Worm (Caenorhabditis elegans) whole organism, late embryonic: ENCODE measurements around the gene C46C11.4.

Experiments
- C38D4.7 ChIP-seq: fragments of 200-800 bp; sonication (Bioruptor generic); optimal IDR thresholded peaks from 2 replicates; lab custom pipeline; 2018; ENCODE audit warnings: mild to moderate bottlenecking, missing genetic modification characterization, moderate library complexity, missing compliant biosample characterization
- K09A11.1 ChIP-seq: sonication (generic microtip); optimal IDR thresholded peaks from 2 replicates; lab custom pipeline; 2017; ENCODE audit warnings: antibody characterized with exemption, mild to moderate bottlenecking, missing genetic modification characterization, missing compliant biosample characterization; ENCODE audit not compliant: insufficient read depth
- T23F11.4 ChIP-seq: fragments of 200-800 bp; sonication (Bioruptor generic); optimal IDR thresholded peaks from 2 replicates; lab custom pipeline; 2018; ENCODE audit warnings: mild to moderate bottlenecking, missing genetic modification characterization, missing compliant biosample characterization
- Y22D7AL.16 ChIP-seq: sonication (generic microtip); optimal IDR thresholded peaks from 2 replicates; lab custom pipeline; 2016; ENCODE audit warnings: missing genetic modification characterization, missing compliant biosample characterization
- ama-1 ChIP-seq: fragments of 150-350 bp; optimal IDR thresholded peaks from 2 replicates; lab custom pipeline; 2014
- ceh-2 ChIP-seq: sonication (generic microtip); optimal IDR thresholded peaks from 2 replicates; lab custom pipeline; 2016; ENCODE audit warnings: missing genotype, missing genetic modification characterization, missing compliant biosample characterization
- ceh-34 ChIP-seq: sonication (generic microtip); optimal IDR thresholded peaks from 2 replicates; lab custom pipeline; 2016; ENCODE audit warnings: mild to moderate bottlenecking, missing genetic modification characterization, missing compliant biosample characterization
- ceh-45 ChIP-seq: fragments of 200-800 bp; sonication (Bioruptor generic); IDR thresholded peaks from 2 replicates; pipeline ENCODE4 v1.3.6; 2022; ENCODE audit warnings: missing genetic modification reagents, missing genetic modification characterization, missing compliant biosample characterization
- ceh-48 ChIP-seq: sonication (generic microtip); optimal IDR thresholded peaks from 2 replicates; lab custom pipeline; 2016; ENCODE audit warnings: missing genetic modification characterization, inconsistent platforms, missing compliant biosample characterization
- ceh-6 ChIP-seq: fragments of 200-800 bp; sonication (Bioruptor generic); optimal IDR thresholded peaks from 2 replicates; lab custom pipeline; 2018; ENCODE audit warnings: mild to moderate bottlenecking, missing genetic modification characterization, missing compliant biosample characterization
- ceh-9 ChIP-seq: sonication (generic microtip); optimal IDR thresholded peaks from 2 replicates; lab custom pipeline; 2016; ENCODE audit warnings: mild to moderate bottlenecking, missing genetic modification characterization, inconsistent platforms, missing compliant biosample characterization
- che-1 ChIP-seq: sonication (generic microtip); optimal IDR thresholded peaks from 2 replicates; lab custom pipeline; 2016; ENCODE audit warnings: mild to moderate bottlenecking, missing genetic modification characterization, missing compliant biosample characterization
- dve-1 ChIP-seq: sonication (generic microtip); optimal IDR thresholded peaks from 2 replicates; lab custom pipeline; 2017; ENCODE audit warnings: antibody characterized with exemption, mild to moderate bottlenecking, missing genetic modification characterization, missing compliant biosample characterization
- elt-2 ChIP-seq: sonication (generic microtip); optimal IDR thresholded peaks from 2 replicates; lab custom pipeline; 2016; ENCODE audit warnings: missing genetic modification reagents, missing genetic modification characterization, missing compliant biosample characterization
- eyg-1 ChIP-seq: sonication (generic microtip); optimal IDR thresholded peaks from 2 replicates; lab custom pipeline; 2016; ENCODE audit warnings: missing genotype, missing genetic modification characterization, missing compliant biosample characterization
- fax-1 ChIP-seq: sonication (generic microtip); optimal IDR thresholded peaks from 2 replicates; lab custom pipeline; 2016; ENCODE audit warnings: missing genotype, missing genetic modification characterization, missing compliant biosample characterization
- hlh-13 ChIP-seq: fragments of 200-800 bp; sonication (Bioruptor generic); optimal IDR thresholded peaks from 2 replicates; lab custom pipeline; 2018; ENCODE audit warnings: mild to moderate bottlenecking, missing genetic modification characterization, missing compliant biosample characterization
- hlh-30 ChIP-seq: sonication (generic microtip); optimal IDR thresholded peaks from 2 replicates; lab custom pipeline; 2017; ENCODE audit warnings: antibody characterized with exemption, missing genetic modification characterization, missing compliant biosample characterization; ENCODE audit not compliant: insufficient read depth
- hlh-6 ChIP-seq: sonication (generic microtip); optimal IDR thresholded peaks from 2 replicates; lab custom pipeline; 2016; ENCODE audit warnings: missing genotype, missing genetic modification characterization, missing compliant biosample characterization
- lim-6 ChIP-seq: sonication (generic microtip); optimal IDR thresholded peaks from 2 replicates; lab custom pipeline; 2016; ENCODE audit warnings: missing genetic modification characterization, missing compliant biosample characterization
- lin-11 ChIP-seq: fragments of 200-800 bp; sonication (Bioruptor generic); optimal IDR thresholded peaks from 2 replicates; lab custom pipeline; 2018; ENCODE audit warnings: mild to moderate bottlenecking, missing genetic modification characterization, missing compliant biosample characterization
- nhr-11 ChIP-seq: fragments of 150-350 bp; optimal IDR thresholded peaks from 2 replicates; lab custom pipeline; 2014; ENCODE audit warnings: missing biosample characterization, missing genetic modification characterization
- npax-4 ChIP-seq: sonication (generic microtip); optimal IDR thresholded peaks from 2 replicates; lab custom pipeline; 2016; ENCODE audit warnings: missing genetic modification characterization, missing compliant biosample characterization
- pat-9 ChIP-seq: fragments of 200-800 bp; sonication (Bioruptor generic); optimal IDR thresholded peaks from 2 replicates; lab custom pipeline; 2018; ENCODE audit warnings: mild to moderate bottlenecking, missing genetic modification characterization, moderate library complexity, missing compliant biosample characterization
- pax-1 ChIP-seq: fragments of 150-350 bp; optimal IDR thresholded peaks from 2 replicates; lab custom pipeline; 2014; ENCODE audit warnings: missing biosample characterization, missing genetic modification characterization
- pha-4 ChIP-seq: fragments of 150-350 bp; optimal IDR thresholded peaks from 2 replicates; lab custom pipeline; 2018; ENCODE audit warnings: missing biosample characterization, missing genetic modification reagents, missing genetic modification characterization
- ref-2 ChIP-seq: sonication (generic microtip); optimal IDR thresholded peaks from 2 replicates; lab custom pipeline; 2016; ENCODE audit warnings: missing genetic modification characterization, missing compliant biosample characterization
- rnt-1 ChIP-seq: sonication (generic microtip); optimal IDR thresholded peaks from 2 replicates; lab custom pipeline; 2016; ENCODE audit warnings: missing genetic modification characterization, missing compliant biosample characterization
- sdc-2 ChIP-seq: sonication (generic microtip); optimal IDR thresholded peaks from 2 replicates; lab custom pipeline; 2016; ENCODE audit warnings: missing genotype, missing genetic modification characterization, missing compliant biosample characterization
- tbx-2 ChIP-seq: sonication (generic microtip); optimal IDR thresholded peaks from 2 replicates; lab custom pipeline; 2016; ENCODE audit warnings: missing genetic modification characterization, missing compliant biosample characterization
- unc-42 ChIP-seq: sonication (generic microtip); optimal IDR thresholded peaks from 2 replicates; lab custom pipeline; 2016; ENCODE audit warnings: missing genotype, missing genetic modification characterization, missing compliant biosample characterization
- unc-86 ChIP-seq: sonication (generic microtip); optimal IDR thresholded peaks from 2 replicates; lab custom pipeline; 2016; ENCODE audit warnings: missing genetic modification characterization, missing compliant biosample characterization
- ztf-16 ChIP-seq: sonication (generic microtip); optimal IDR thresholded peaks from 2 replicates; lab custom pipeline; 2017; ENCODE audit warnings: missing genetic modification characterization, missing compliant biosample characterization

Gene C46C11.4

DNA sequence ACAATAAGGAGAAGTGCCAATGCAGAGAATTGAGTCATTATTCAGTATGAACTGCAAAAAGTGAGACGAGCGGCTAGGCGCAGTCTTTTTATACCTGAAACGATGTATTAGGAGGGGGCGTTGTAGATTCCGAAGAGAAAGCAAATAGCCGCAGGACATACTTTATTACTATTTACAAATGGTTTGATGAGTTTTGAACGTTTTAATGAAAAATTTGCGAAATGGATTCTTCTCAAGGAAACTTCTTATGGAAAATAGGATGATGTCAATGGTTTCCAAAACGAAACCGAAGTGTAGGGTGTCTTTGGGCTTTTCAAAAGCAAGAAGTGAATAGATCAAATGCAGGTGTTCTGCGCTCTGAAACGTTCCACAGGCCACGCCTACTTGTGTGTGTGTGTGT is 31.0 kb upstream of the C46C11.4 start, which contains the start of gene flp-11:
Gene flp-11 (minus strand): TSS at position 101 of the 400 bp plus-strand sequence.
- TF ChIP-seq pat-9 (tag; lab: Kevin White, UChicago), result no peak
- TF ChIP-seq, all 69 proteins: peak for 0

DNA sequence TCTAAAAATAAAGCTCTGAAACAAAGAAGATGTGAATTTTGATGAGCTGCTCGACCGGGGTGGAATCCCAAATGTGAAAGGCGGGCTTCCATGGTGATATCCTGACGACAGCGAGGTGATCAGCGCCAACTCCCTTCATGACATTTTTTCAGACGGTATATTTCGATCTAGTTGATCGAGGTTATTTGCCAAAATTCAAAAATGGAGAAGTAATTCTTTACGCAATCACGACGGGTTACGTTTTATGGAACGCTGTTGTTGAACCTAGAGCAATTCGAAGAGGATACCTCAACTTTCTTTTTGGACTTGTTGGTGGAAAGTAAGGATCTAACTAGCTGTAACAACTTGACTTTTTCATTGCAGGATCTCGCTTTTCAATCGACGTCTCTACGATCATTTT is 29.7 kb upstream of the C46C11.4 start:
- TF ChIP-seq dve-1 (tag; lab: Kevin White, UChicago), result no peak

DNA sequence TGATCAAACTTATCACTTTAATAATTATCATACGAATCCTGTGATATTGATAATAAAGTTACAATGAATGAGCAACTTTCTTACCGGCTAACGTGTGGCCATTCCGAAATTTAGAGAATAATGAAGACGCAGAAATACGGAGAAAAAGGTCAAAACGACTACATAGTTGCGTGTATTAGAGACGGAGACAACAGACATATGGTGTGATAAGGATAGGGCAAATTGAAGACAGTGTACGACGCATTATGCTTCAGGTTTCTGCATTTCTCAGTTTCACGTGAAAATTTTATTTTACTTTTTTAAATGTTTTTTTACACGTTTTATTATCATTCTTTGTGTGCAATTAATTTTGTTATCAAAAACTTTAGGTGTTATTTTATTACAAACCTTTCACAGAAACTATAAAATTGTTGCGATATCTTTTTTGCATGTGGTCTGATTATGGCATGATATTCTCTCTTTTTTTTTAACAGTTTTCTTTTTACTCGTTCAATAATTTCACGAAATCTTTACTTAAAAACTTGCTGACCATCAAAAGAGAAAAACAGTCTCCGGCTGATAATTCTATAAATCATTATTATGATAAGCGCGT is 26.3 kb upstream of the C46C11.4 start, which contains the start of gene tmem-135:
Gene tmem-135 (plus strand): TSS at position 542 of the 592 bp plus-strand sequence.
- TF ChIP-seq hlh-30 (tag; lab: Kevin White, UChicago) (no peak), ceh-6 (GFP tag; lab: Kevin White, UChicago) (no peak), elt-2 (tag; lab: Kevin White, UChicago) (peak; percentile 44)

DNA sequence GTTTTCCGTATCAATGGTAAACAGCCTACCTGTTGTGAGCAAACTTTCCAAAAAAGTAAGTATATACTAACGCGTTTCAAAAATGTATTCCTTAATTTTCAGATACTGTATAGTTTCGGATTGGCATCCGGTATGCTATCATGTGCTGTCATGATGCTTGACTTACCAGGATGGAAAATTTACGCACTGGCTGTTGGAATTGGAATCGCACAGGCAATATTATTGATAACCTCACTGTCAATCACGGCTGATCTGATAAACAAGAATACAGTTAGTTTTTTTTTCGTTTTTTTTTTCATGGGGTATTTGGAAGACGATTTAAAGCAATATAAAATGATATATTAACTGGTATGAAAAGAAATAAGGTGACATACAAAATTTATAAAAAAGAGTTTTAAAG is 24.8 kb upstream of the C46C11.4 start:
- TF ChIP-seq Y22D7AL.16 (tag; lab: Kevin White, UChicago), result no peak
- no peak for TF ChIP-seq lim-6
- TF ChIP-seq sdc-2 (tag; lab: Kevin White, UChicago), result no peak
- TF ChIP-seq unc-42 (tag; lab: Kevin White, UChicago), result no peak
- no peak for TF ChIP-seq npax-4 (tag; lab: Kevin White, UChicago)
- no peak for TF ChIP-seq fax-1 (tag; lab: Kevin White, UChicago)
- no peak for TF ChIP-seq rnt-1 (tag; lab: Kevin White, UChicago)

DNA sequence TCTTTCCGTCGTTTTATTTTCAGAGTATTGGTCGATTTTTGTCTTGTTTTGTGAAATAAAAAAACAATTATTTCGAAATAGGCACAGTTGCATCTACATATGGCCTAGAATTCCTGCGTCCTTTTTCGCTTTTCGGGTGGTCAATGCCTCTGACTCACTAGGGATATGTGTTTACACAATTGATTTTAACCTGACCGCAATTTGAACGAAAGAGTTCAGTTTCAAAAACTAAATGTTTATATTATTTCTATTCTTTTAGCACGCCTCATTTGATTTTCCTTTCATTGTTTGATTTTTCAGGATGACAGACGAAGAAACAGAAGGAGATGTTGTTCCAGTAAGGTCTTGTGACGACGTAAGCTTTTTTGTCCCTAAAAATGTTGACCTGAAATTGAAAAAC is 20.8 kb upstream of the C46C11.4 start, which contains the start of gene mfsd-12:
Gene mfsd-12 (plus strand): TSS at position 301 of the 400 bp plus-strand sequence.
- TF ChIP-seq Y22D7AL.16 (tag; lab: Kevin White, UChicago) (no peak), pha-4 (no peak), tbx-2 (tag; lab: Kevin White, UChicago) (no peak), ceh-48 (tag; lab: Kevin White, UChicago) (no peak), ama-1 (lab: Kevin White, UChicago) (no peak), lin-11 (no peak), ceh-2 (tag; lab: Kevin White, UChicago) (no peak), npax-4 (tag; lab: Kevin White, UChicago) (no peak), ceh-45 (no peak), ref-2 (no peak), hlh-6 (tag; lab: Kevin White, UChicago) (no peak), T23F11.4 (GFP tag; lab: Kevin White, UChicago) (no peak)

DNA sequence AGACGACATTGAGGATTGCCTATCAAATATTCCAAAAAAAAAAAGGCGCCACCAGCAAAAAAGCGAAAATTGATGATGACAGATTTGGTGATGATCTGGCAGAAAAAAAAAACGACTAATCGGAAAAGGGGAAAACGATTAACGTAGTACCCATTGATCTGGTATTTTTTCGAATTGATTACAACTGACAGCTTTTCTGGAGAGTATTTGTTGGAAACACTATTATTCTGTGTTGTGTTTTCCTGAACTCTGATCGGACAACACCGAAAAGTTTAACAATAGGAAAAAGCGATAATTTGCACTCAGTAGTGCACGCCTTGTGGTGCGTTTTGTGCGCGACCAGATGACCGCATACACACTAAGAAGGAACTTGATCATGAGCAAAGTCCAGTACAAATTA is 17.6 kb upstream of the C46C11.4 start:
- TF ChIP-seq eyg-1 (tag; lab: Kevin White, UChicago), result no peak
- no peak for TF ChIP-seq nhr-11 (tag; lab: Kevin White, UChicago)
- no peak for TF ChIP-seq unc-86 (tag; lab: Kevin White, UChicago)
- no peak for TF ChIP-seq ceh-9 (tag; lab: Kevin White, UChicago)
- TF ChIP-seq C38D4.7, result no peak
- TF ChIP-seq, all 69 proteins: peak for 0

DNA sequence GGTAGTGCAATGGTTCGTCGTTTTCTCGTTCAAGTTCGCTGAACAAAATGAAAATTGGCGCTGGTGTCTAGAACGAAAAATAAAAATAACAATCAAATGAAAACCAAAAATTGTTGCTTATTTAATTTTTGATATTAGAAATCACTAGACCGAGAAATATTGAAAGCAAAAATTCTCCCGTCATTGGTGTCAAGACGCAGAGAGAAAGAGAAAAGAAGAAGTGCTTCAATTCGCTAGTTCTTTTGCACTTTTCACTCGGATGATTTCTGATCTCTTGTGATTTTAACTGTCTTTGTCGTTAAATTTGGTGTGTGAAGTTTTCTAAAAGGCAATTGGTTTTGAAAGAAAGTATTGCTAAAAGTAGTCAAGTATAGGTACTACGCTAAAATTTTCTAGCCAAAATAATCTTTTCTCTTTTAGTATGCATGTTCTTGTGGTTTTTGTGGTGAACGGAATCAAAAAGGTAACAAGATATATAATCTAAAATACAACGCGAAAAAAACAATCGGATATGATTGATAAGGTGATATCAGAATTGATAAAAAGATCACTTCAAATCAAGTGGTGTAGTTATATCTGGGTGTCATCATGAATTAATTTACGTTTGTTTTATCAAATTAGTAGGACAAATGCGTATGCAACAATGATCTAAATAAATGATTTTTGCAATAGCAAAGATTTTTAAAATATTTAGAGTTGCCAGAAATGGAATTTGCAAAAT is 16.1 kb upstream of the C46C11.4 start:
- TF ChIP-seq che-1 (no peak), ztf-16 (tag; lab: Kevin White, UChicago) (no peak), lim-6 (no peak), pat-9 (tag; lab: Kevin White, UChicago) (no peak), K09A11.1 (no peak), ama-1 (lab: Kevin White, UChicago) (no peak), hlh-13 (GFP tag; lab: Kevin White, UChicago) (no peak), npax-4 (tag; lab: Kevin White, UChicago) (no peak), pax-1 (tag; lab: Kevin White, UChicago) (no peak), ceh-34 (tag; lab: Kevin White, UChicago) (no peak), nhr-11 (tag; lab: Kevin White, UChicago) (no peak)
